Fruit fly (Drosophila melanogaster) whole organism, embryonic: ENCODE measurements around the gene CG13471.
A peak's percentile ranks its signal among the peaks of the same experiment; 100 is the strongest.

Experiments
- ATbp ChIP-seq: fragments of 200-800 bp; sonication (Bioruptor generic); optimal IDR thresholded peaks from 2 replicates; lab custom pipeline; 2017; ENCODE audit warnings: missing biosample characterization, mild to moderate bottlenecking, missing genetic modification characterization, missing genetic modification reagents
- Adf1 ChIP-seq: fragments of 200-800 bp; sonication (Bioruptor generic); IDR thresholded peaks from 2 replicates; pipeline ENCODE4 v1.3.6; 2022; ENCODE audit warnings: missing biosample characterization, missing genetic modification characterization
- BEAF-32 ChIP-seq: fragments of 200-800 bp; sonication (Bioruptor generic); optimal IDR thresholded peaks from 3 replicates; lab custom pipeline; 2017; ENCODE audit warnings: missing biosample characterization, missing genetic modification characterization, mild to moderate bottlenecking, moderate library complexity, missing genetic modification reagents
- BtbVII ChIP-seq: fragments of 200-800 bp; sonication (Bioruptor generic); optimal IDR thresholded peaks from 3 replicates; lab custom pipeline; 2017; ENCODE audit warnings: missing biosample characterization, mild to moderate bottlenecking, missing genetic modification characterization
- CG10274 ChIP-seq: fragments of 200-800 bp; sonication (Bioruptor generic); optimal IDR thresholded peaks from 3 replicates; lab custom pipeline; 2017; ENCODE audit warnings: missing biosample characterization, mild to moderate bottlenecking, missing genetic modification characterization
- CG10366 ChIP-seq: fragments of 200-800 bp; sonication (Bioruptor generic); IDR thresholded peaks from 2 replicates; pipeline ENCODE4 v1.3.6; 2022; ENCODE audit warnings: missing biosample characterization, missing genetic modification characterization
- CG13894 ChIP-seq: fragments of 200-800 bp; sonication (Bioruptor generic); optimal IDR thresholded peaks from 3 replicates; lab custom pipeline; 2018; ENCODE audit warnings: missing biosample characterization, mild to moderate bottlenecking, missing genetic modification characterization, moderate library complexity
- CG14050 ChIP-seq: fragments of 200-800 bp; sonication (Bioruptor generic); IDR thresholded peaks from 3 replicates; pipeline ENCODE4 v1.3.6; 2022; ENCODE audit warnings: missing biosample characterization, missing genetic modification characterization
- CG15073 ChIP-seq: fragments of 200-800 bp; sonication (Bioruptor generic); optimal IDR thresholded peaks from 2 replicates; lab custom pipeline; 2016; ENCODE audit warnings: missing biosample characterization, missing genetic modification characterization
- CG17568 ChIP-seq: fragments of 200-800 bp; sonication (Bioruptor generic); optimal IDR thresholded peaks from 2 replicates; lab custom pipeline; 2018; ENCODE audit warnings: missing biosample characterization, mild to moderate bottlenecking, missing genetic modification characterization, moderate library complexity
- CG17912 ChIP-seq: fragments of 200-800 bp; sonication (Bioruptor generic); optimal IDR thresholded peaks from 2 replicates; lab custom pipeline; 2018; ENCODE audit warnings: missing biosample characterization, mild to moderate bottlenecking, missing genetic modification characterization
- CG2889 ChIP-seq: fragments of 200-800 bp; sonication (Bioruptor generic); IDR thresholded peaks from 3 replicates; pipeline ENCODE4 v1.3.6; 2022; ENCODE audit warnings: missing biosample characterization, missing genetic modification characterization
- CG31365 ChIP-seq: fragments of 200-800 bp; sonication (Bioruptor generic); optimal IDR thresholded peaks from 2 replicates; lab custom pipeline; 2018; ENCODE audit warnings: missing biosample characterization, mild to moderate bottlenecking, missing genetic modification characterization
- CG31388 ChIP-seq: fragments of 200-800 bp; sonication (Bioruptor generic); optimal IDR thresholded peaks from 2 replicates; lab custom pipeline; 2016; ENCODE audit warnings: missing biosample characterization, missing genetic modification characterization
- CG32767 ChIP-seq: fragments of 200-800 bp; sonication (Bioruptor generic); IDR thresholded peaks from 2 replicates; pipeline ENCODE4 v1.3.6; 2022; ENCODE audit warnings: missing biosample characterization, missing genetic modification characterization
- CG3281 ChIP-seq: fragments of 200-800 bp; sonication (Bioruptor generic); optimal IDR thresholded peaks from 3 replicates; lab custom pipeline; 2017; ENCODE audit warnings: missing biosample characterization, mild to moderate bottlenecking, missing genetic modification characterization
- CG42726 ChIP-seq: fragments of 200-800 bp; sonication (Bioruptor generic); IDR thresholded peaks from 2 replicates; pipeline ENCODE4 v1.3.6; 2022; ENCODE audit warnings: missing biosample characterization, missing genetic modification characterization; ENCODE audit not compliant: partially characterized antibody
- CG6791 ChIP-seq: fragments of 200-800 bp; sonication (Bioruptor generic); IDR thresholded peaks from 3 replicates; pipeline ENCODE4 v1.3.6; 2022; ENCODE audit warnings: missing biosample characterization, missing genetic modification characterization; ENCODE audit not compliant: partially characterized antibody
- CG7928 ChIP-seq: fragments of 200-800 bp; sonication (Bioruptor generic); optimal IDR thresholded peaks from 2 replicates; lab custom pipeline; 2017; ENCODE audit warnings: missing biosample characterization, mild to moderate bottlenecking, missing genetic modification characterization
- CG9437 ChIP-seq: fragments of 200-800 bp; sonication (Bioruptor generic); optimal IDR thresholded peaks from 2 replicates; lab custom pipeline; 2018; ENCODE audit warnings: missing biosample characterization, mild to moderate bottlenecking, missing genetic modification characterization
- CG9727 ChIP-seq: fragments of 200-800 bp; sonication (Bioruptor generic); optimal IDR thresholded peaks from 3 replicates; lab custom pipeline; 2017; ENCODE audit warnings: missing biosample characterization, mild to moderate bottlenecking, missing genetic modification characterization
- CHES-1-like ChIP-seq: fragments of 200-800 bp; sonication (Bioruptor generic); optimal IDR thresholded peaks from 2 replicates; lab custom pipeline; 2016; ENCODE audit warnings: missing biosample characterization, missing genetic modification characterization
- D19A ChIP-seq: fragments of 200-800 bp; optimal IDR thresholded peaks from 3 replicates; lab custom pipeline; 2019; ENCODE audit warnings: missing biosample characterization, mild to moderate bottlenecking, missing genetic modification characterization, moderate library complexity
- Doc2 ChIP-seq: fragments of 200-800 bp; sonication (Bioruptor generic); IDR thresholded peaks from 2 replicates; pipeline ENCODE4 v1.3.6; 2022; ENCODE audit warnings: missing biosample characterization, missing genetic modification characterization
- Elba2 ChIP-seq: fragments of 200-800 bp; sonication (Bioruptor generic); optimal IDR thresholded peaks from 3 replicates; lab custom pipeline; 2016; ENCODE audit warnings: missing biosample characterization, missing genetic modification characterization
- Max ChIP-seq: fragments of 200-800 bp; sonication (Bioruptor generic); optimal IDR thresholded peaks from 2 replicates; lab custom pipeline; 2016; ENCODE audit warnings: missing biosample characterization, mild to moderate bottlenecking, missing genetic modification characterization
- NfI ChIP-seq: fragments of 200-800 bp; sonication (Bioruptor generic); optimal IDR thresholded peaks from 3 replicates; lab custom pipeline; 2018; ENCODE audit warnings: missing biosample characterization, mild to moderate bottlenecking, missing genetic modification characterization, moderate library complexity
- Ravus ChIP-seq: fragments of 200-800 bp; sonication (Bioruptor generic); IDR thresholded peaks from 2 replicates; pipeline ENCODE4 v1.3.6; 2022; ENCODE audit warnings: missing biosample characterization, missing genetic modification characterization
- Trl ChIP-seq, 3 experiments: fragments of >200 bp in 2 of 3; fragments of 200-800 bp in 1 of 3; sonication (Bioruptor generic) in 1 of 3; optimal IDR thresholded peaks; 2 replicates in 1 of 3; 3 replicates in 2 of 3; lab custom pipeline; 2016 to 2017; ENCODE audit warnings: missing biosample characterization in 1 of 3, missing genetic modification characterization in 1 of 3
- Vsx1 ChIP-seq: fragments of 200-800 bp; sonication (Bioruptor generic); optimal IDR thresholded peaks from 2 replicates; lab custom pipeline; 2017; ENCODE audit warnings: missing biosample characterization, mild to moderate bottlenecking, missing genetic modification characterization, missing genetic modification reagents
- Xrp1 ChIP-seq: fragments of 200-800 bp; sonication (Bioruptor generic); IDR thresholded peaks from 2 replicates; pipeline ENCODE4 v1.3.6; 2022; ENCODE audit warnings: missing biosample characterization, missing genetic modification characterization
- abd-A ChIP-seq: fragments of 200-800 bp; sonication (Bioruptor generic); optimal IDR thresholded peaks from 3 replicates; lab custom pipeline; 2019; ENCODE audit warnings: missing biosample characterization, mild to moderate bottlenecking, missing genetic modification characterization, moderate library complexity
- bbx ChIP-seq: fragments of 200-800 bp; sonication (Bioruptor generic); IDR thresholded peaks from 2 replicates; pipeline ENCODE4 v1.3.6; 2022; ENCODE audit warnings: missing biosample characterization, missing genetic modification characterization; ENCODE audit not compliant: partially characterized antibody
- chinmo ChIP-seq: fragments of 200-800 bp; sonication (Bioruptor generic); IDR thresholded peaks from 4 replicates; pipeline ENCODE4 v1.3.6; 2022; ENCODE audit warnings: missing biosample characterization, missing genetic modification characterization; ENCODE audit not compliant: partially characterized antibody
- ci ChIP-seq: fragments of 200-800 bp; sonication (Bioruptor generic); IDR thresholded peaks from 3 replicates; pipeline ENCODE4 v1.3.6; 2022; ENCODE audit warnings: missing biosample characterization, missing genetic modification characterization
- da ChIP-seq: fragments of 200-800 bp; sonication (Bioruptor generic); optimal IDR thresholded peaks from 2 replicates; lab custom pipeline; 2016; ENCODE audit warnings: missing biosample characterization, missing genetic modification characterization
- danr ChIP-seq: fragments of 200-800 bp; sonication (Bioruptor generic); IDR thresholded peaks from 2 replicates; pipeline ENCODE4 v1.3.6; 2022; ENCODE audit warnings: missing biosample characterization, missing genetic modification characterization
- dpn ChIP-seq, 2 experiments: fragments of 200-800 bp; sonication (Bioruptor generic); optimal IDR thresholded peaks; 3 replicates each; lab custom pipeline; 2016; ENCODE audit warnings: missing biosample characterization in 2 of 2, missing genetic modification characterization in 2 of 2
- exex ChIP-seq: fragments of 200-800 bp; sonication (Bioruptor generic); optimal IDR thresholded peaks from 4 replicates; lab custom pipeline; 2018; ENCODE audit warnings: missing biosample characterization, mild to moderate bottlenecking, missing genetic modification characterization, moderate library complexity
- gcm ChIP-seq: fragments of 200-800 bp; sonication (Bioruptor generic); optimal IDR thresholded peaks from 2 replicates; lab custom pipeline; 2019; ENCODE audit warnings: missing biosample characterization, mild to moderate bottlenecking, missing genetic modification characterization, moderate library complexity
- grau ChIP-seq: fragments of 200-800 bp; optimal IDR thresholded peaks from 3 replicates; lab custom pipeline; 2019; ENCODE audit warnings: missing biosample characterization, mild to moderate bottlenecking, missing genetic modification characterization, moderate library complexity
- gro ChIP-seq: fragments of 200-800 bp; sonication (Bioruptor generic); optimal IDR thresholded peaks from 2 replicates; lab custom pipeline; 2016; ENCODE audit warnings: missing biosample characterization, missing genetic modification characterization
- kah ChIP-seq: fragments of 200-800 bp; sonication (Bioruptor generic); optimal IDR thresholded peaks from 2 replicates; lab custom pipeline; 2018; ENCODE audit warnings: missing biosample characterization, mild to moderate bottlenecking, missing genetic modification characterization
- knrl ChIP-seq: fragments of 200-800 bp; sonication (Bioruptor generic); IDR thresholded peaks from 3 replicates; pipeline ENCODE4 v1.3.6; 2022; ENCODE audit warnings: missing biosample characterization, missing genetic modification characterization; ENCODE audit not compliant: partially characterized antibody
- lab ChIP-seq: fragments of 200-800 bp; sonication (Bioruptor generic); optimal IDR thresholded peaks from 3 replicates; lab custom pipeline; 2017; ENCODE audit warnings: missing biosample characterization, missing genetic modification characterization, mild to moderate bottlenecking, moderate library complexity, missing genetic modification reagents
- pan ChIP-seq, 4 experiments: fragments of >200 bp in 3 of 4; fragments of 200-800 bp in 1 of 4; sonication (Bioruptor generic) in 1 of 4; optimal IDR thresholded peaks in 3 of 4; IDR thresholded peaks in 1 of 4; 2 replicates each; pipeline versions ENCODE4 v1.3.6 to Lab custom; 2017 to 2022; ENCODE audit warnings: missing biosample characterization in 2 of 4, missing genetic modification characterization in 2 of 4, mixed read lengths in 1 of 4
- sd ChIP-seq: fragments of 200-800 bp; sonication (Bioruptor generic); optimal IDR thresholded peaks from 3 replicates; lab custom pipeline; 2018; ENCODE audit warnings: missing biosample characterization, mild to moderate bottlenecking, missing genetic modification characterization, moderate library complexity
- sna ChIP-seq: fragments of 200-800 bp; sonication (Bioruptor generic); IDR thresholded peaks from 2 replicates; pipeline ENCODE4 v1.3.6; 2022; ENCODE audit warnings: missing biosample characterization, missing genetic modification characterization; ENCODE audit not compliant: partially characterized antibody
- z ChIP-seq: fragments of 200-800 bp; sonication (Bioruptor generic); IDR thresholded peaks from 3 replicates; pipeline ENCODE4 v1.3.6; 2022; ENCODE audit warnings: missing biosample characterization, missing genetic modification characterization

The CG13471 gene

dm6 chr3L:14706461-14706880, 26.8 kb downstream of the CG13471 start (continued):
- TF ChIP-seq Adf1 (peak; percentile 57; the same call in 1 of the 2 replicates), gro (GFP tag; lab: Kevin White, UChicago) (peak; percentile 77), CG31388 (no peak), chinmo (GFP tag; lab: Robert Waterston, UW) (peak; percentile 98), da (GFP tag; lab: Kevin White, UChicago) (no peak), CG6791 (GFP tag; lab: Robert Waterston, UW) (0 out of 3 replicates have a peak, but pooled peaks have one; percentile 42), kah (GFP tag; lab: Kevin White, UChicago) (peak; percentile 99), Max (GFP tag; lab: Kevin White, UChicago) (no peak), BtbVII (GFP tag; lab: Kevin White, UChicago) (peak; percentile 21), CG9437 (GFP tag; lab: Kevin White, UChicago) (peak; percentile 42), CG31365 (tag; lab: Kevin White, UChicago) (peak; percentile 11), ci (peak; percentile 60; the same call in 1 of the 3 replicates), D19A (tag; lab: Kevin White, UChicago) (no peak), CG32767 (GFP tag; lab: Robert Waterston, UW) (no peak), abd-A (tag; lab: Kevin White, UChicago) (no peak), danr (GFP tag; lab: Robert Waterston, UW) (no peak), lab (GFP tag; lab: Kevin White, UChicago) (peak; percentile 56), Trl (optimal IDR thresholded peaks at IDR 0.05; lab: Kevin White, UChicago) (peak; percentile 54 to 82), Trl (GFP tag; optimal IDR thresholded peaks at IDR 0.05; lab: Kevin White, UChicago) (no peak), CG10366 (GFP tag; lab: Robert Waterston, UW) (no peak), sna (GFP tag; lab: Robert Waterston, UW) (peak; percentile 48), knrl (GFP tag; lab: Robert Waterston, UW) (0 out of 3 replicates have a peak, but pooled peaks have one; percentile 46), CHES-1-like (no peak), dpn (GFP tag; optimal IDR thresholded peaks at IDR 0.05; lab: Kevin White, UChicago) (peak in 1 of 2 experiments; percentile 2), CG7928 (no peak), CG13894 (peak; percentile 62), exex (tag; lab: Kevin White, UChicago) (peak; percentile 28), z (GFP tag; lab: Robert Waterston, UW) (peak; percentile 98), CG3281 (no peak), bbx (GFP tag; lab: Robert Waterston, UW) (peak; percentile 74; the same call in 1 of the 2 replicates), ATbp (GFP tag; lab: Kevin White, UChicago) (peak; percentile 16), CG9727 (GFP tag; lab: Kevin White, UChicago) (no peak)

- TF ChIP-seq CG42726 (no peak), NfI (GFP tag; lab: Kevin White, UChicago) (no peak), gcm (GFP tag; lab: Kevin White, UChicago) (no peak), CG15073 (GFP tag; lab: Kevin White, UChicago) (no peak), pan (optimal IDR thresholded peaks at IDR 0.05; lab: Kevin White, UChicago) (no peak), pan (GFP tag; optimal IDR thresholded peaks at IDR 0.05 in 1 of 2, IDR thresholded peaks at IDR 0.05 in 1 of 2) (no peak), BEAF-32 (GFP tag; lab: Kevin White, UChicago) (no peak), CG17912 (GFP tag; lab: Kevin White, UChicago) (no peak), Xrp1 (GFP tag; lab: Robert Waterston, UW) (no peak), sd (tag; lab: Kevin White, UChicago) (no peak), CG17568 (no peak), CG2889 (GFP tag; lab: Robert Waterston, UW) (no peak), CG10274 (GFP tag; lab: Kevin White, UChicago) (no peak), Doc2 (GFP tag; lab: Robert Waterston, UW) (no peak), CG14050 (GFP tag; lab: Robert Waterston, UW) (no peak), Elba2 (GFP tag; lab: Kevin White, UChicago) (no peak), Ravus (GFP tag; lab: Robert Waterston, UW) (no peak), grau (tag; lab: Kevin White, UChicago) (no peak), Vsx1 (no peak)
Observed at dm6 chr3L:14705164-14705563, 28.2 kb downstream of the CG13471 start, which contains the start of gene CG13476. Gene CG13476, plus strand, starts transcription at chr3L:14705464.
